Fruit fly (Drosophila melanogaster) whole organism: ENCODE measurements around the gene CG8925.

Source experiments
- CG8478 ChIP-seq: fragments of >200 bp; optimal IDR thresholded peaks from 2 replicates; lab custom pipeline; 2018; ENCODE audit warnings: inconsistent platforms
- Dll ChIP-seq: fragments of >200 bp; optimal IDR thresholded peaks from 2 replicates; lab custom pipeline; 2017
- pan ChIP-seq: fragments of >200 bp; optimal IDR thresholded peaks from 2 replicates; lab custom pipeline; 2017
- psq ChIP-seq: fragments of >200 bp; optimal IDR thresholded peaks from 2 replicates; lab custom pipeline; 2017
- usp ChIP-seq: fragments of >200 bp; optimal IDR thresholded peaks from 2 replicates; lab custom pipeline; 2017; ENCODE audit warnings: missing biosample characterization, missing genetic modification characterization, mixed read lengths

DNA sequence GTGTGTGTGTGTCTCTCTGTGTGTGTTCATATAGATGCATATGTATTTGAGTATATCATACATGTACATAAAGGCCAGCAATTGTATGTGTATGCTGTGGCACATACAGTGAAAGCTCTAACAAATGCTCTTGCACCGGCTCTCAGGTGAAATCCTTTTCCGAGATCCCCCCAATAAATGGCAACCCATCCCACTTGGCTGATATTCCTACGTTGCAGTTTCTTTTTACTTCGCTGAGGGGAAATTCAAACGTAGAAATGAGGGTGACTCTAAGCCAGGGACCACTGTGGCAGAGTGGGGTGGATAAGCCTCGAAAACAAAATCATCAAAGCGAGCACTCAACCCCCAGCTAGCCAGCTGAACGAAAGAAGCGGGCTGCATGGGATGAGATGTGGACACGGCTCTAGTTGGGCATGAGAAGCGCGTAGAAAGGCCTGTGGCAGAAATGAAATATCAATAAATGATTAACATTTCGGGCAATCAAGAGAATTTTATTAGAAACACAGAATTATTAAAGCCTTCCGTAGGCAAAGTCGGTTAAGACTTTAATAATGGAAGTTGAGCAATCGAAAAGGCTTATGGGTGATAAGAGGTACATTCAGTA is 50.6 kb downstream of the CG8925 start:
- no peak for TF ChIP-seq pan (lab: Kevin White, UChicago)
- no peak for TF ChIP-seq usp (GFP tag; lab: Kevin White, UChicago)
- TF ChIP-seq CG8478 = no peak
- TF ChIP-seq psq (lab: Kevin White, UChicago) = no peak
- TF ChIP-seq Dll (lab: Kevin White, UChicago) = no peak
